Worm (Caenorhabditis elegans) whole organism, young adult: ENCODE measurements around the gene syx-16.
A peak's percentile ranks its signal among the peaks of the same experiment; 100 is the strongest.

ENCODE experiments used
- F33H1.4 ChIP-seq: fragments of 200-800 bp; sonication (Bioruptor generic); IDR thresholded peaks from 2 replicates; pipeline ENCODE4 v1.3.6; 2022; ENCODE audit warnings: missing genetic modification reagents, missing genetic modification characterization, missing compliant biosample characterization
- F49E8.2 ChIP-seq: sonication (generic microtip); optimal IDR thresholded peaks from 3 replicates; lab custom pipeline; 2017; ENCODE audit warnings: missing genetic modification characterization, mild to moderate bottlenecking, missing compliant biosample characterization, antibody characterized with exemption, moderate library complexity; ENCODE audit not compliant: insufficient read depth
- F57C9.4 ChIP-seq: sonication (generic microtip); optimal IDR thresholded peaks from 2 replicates; lab custom pipeline; 2017; ENCODE audit warnings: mild to moderate bottlenecking, missing genetic modification characterization, missing compliant biosample characterization
- K11D2.4 ChIP-seq: fragments of 200-800 bp; sonication (Bioruptor generic); IDR thresholded peaks from 2 replicates; pipeline ENCODE4 v1.3.6; 2022; ENCODE audit warnings: missing genetic modification reagents, missing genetic modification characterization, missing compliant biosample characterization
- Y79H2A.3 ChIP-seq: fragments of 200-800 bp; sonication (Bioruptor generic); conservative IDR thresholded peaks from 2 replicates; pipeline ENCODE4 v1.3.6; 2022; ENCODE audit warnings: missing genetic modification reagents, missing genetic modification characterization, missing compliant biosample characterization
- ZK185.1 ChIP-seq: sonication (generic microtip); optimal IDR thresholded peaks from 2 replicates; lab custom pipeline; 2016; ENCODE audit warnings: mild to moderate bottlenecking, missing genetic modification characterization, missing compliant biosample characterization; ENCODE audit not compliant: poor library complexity, severe bottlenecking
- attf-3 ChIP-seq: fragments of 200-800 bp; sonication (Bioruptor generic); conservative IDR thresholded peaks from 2 replicates; pipeline ENCODE4 v1.3.6; 2022; ENCODE audit warnings: missing genetic modification reagents, missing genetic modification characterization, missing compliant biosample characterization
- attf-5 ChIP-seq: fragments of 200-800 bp; sonication (Bioruptor generic); optimal IDR thresholded peaks from 2 replicates; lab custom pipeline; 2018; ENCODE audit warnings: mild to moderate bottlenecking, missing genetic modification characterization, missing compliant biosample characterization
- attf-6 ChIP-seq: fragments of 200-800 bp; sonication (Bioruptor generic); IDR thresholded peaks from 2 replicates; pipeline ENCODE4 v1.3.6; 2022; ENCODE audit warnings: missing genetic modification reagents, missing genetic modification characterization, missing compliant biosample characterization
- cebp-1 ChIP-seq, 2 experiments: fragments of 200-800 bp in 1 of 2; sonication (Bioruptor generic) in 1 of 2; sonication (generic microtip) in 1 of 2; IDR thresholded peaks in 1 of 2; optimal IDR thresholded peaks in 1 of 2; 2 replicates each; pipeline versions ENCODE4 v1.3.6 to Lab custom; 2017 to 2022; ENCODE audit warnings: missing compliant biosample characterization in 2 of 2, missing genetic modification characterization in 2 of 2, mild to moderate bottlenecking in 1 of 2, missing genetic modification reagents in 1 of 2, moderate library complexity in 1 of 2
- ceh-100 ChIP-seq: fragments of 200-800 bp; sonication (Bioruptor generic); IDR thresholded peaks from 2 replicates; pipeline ENCODE4 v1.3.6; 2022; ENCODE audit warnings: missing genetic modification reagents, missing genetic modification characterization, missing compliant biosample characterization
- ceh-27 ChIP-seq: fragments of 200-800 bp; sonication (Bioruptor generic); optimal IDR thresholded peaks from 2 replicates; lab custom pipeline; 2018; ENCODE audit warnings: mild to moderate bottlenecking, missing genetic modification characterization, moderate library complexity, missing compliant biosample characterization
- chd-7 ChIP-seq: sonication (generic microtip); optimal IDR thresholded peaks from 2 replicates; lab custom pipeline; 2016; ENCODE audit warnings: mild to moderate bottlenecking, missing genetic modification characterization, moderate library complexity, missing compliant biosample characterization
- dpl-1 ChIP-seq: fragments of 150-350 bp; optimal IDR thresholded peaks from 2 replicates; lab custom pipeline; 2014; ENCODE audit warnings: missing biosample characterization, missing genetic modification reagents, missing genetic modification characterization
- efl-1 ChIP-seq: fragments of 150-350 bp; optimal IDR thresholded peaks from 2 replicates; lab custom pipeline; 2014; ENCODE audit warnings: missing biosample characterization, missing genetic modification reagents, missing genetic modification characterization
- egrh-3 ChIP-seq: fragments of 200-800 bp; sonication (Bioruptor generic); IDR thresholded peaks from 2 replicates; pipeline ENCODE4 v1.3.6; 2022; ENCODE audit warnings: missing genetic modification reagents, missing genetic modification characterization, missing compliant biosample characterization
- ekl-4 ChIP-seq: fragments of 200-800 bp; sonication (Bioruptor generic); IDR thresholded peaks from 2 replicates; pipeline ENCODE4 v1.3.6; 2022; ENCODE audit warnings: missing genetic modification reagents, missing genetic modification characterization, missing compliant biosample characterization
- gei-17 ChIP-seq: fragments of 200-800 bp; sonication (Bioruptor generic); optimal IDR thresholded peaks from 2 replicates; lab custom pipeline; 2018; ENCODE audit warnings: mild to moderate bottlenecking, missing genetic modification characterization, missing compliant biosample characterization
- him-1 ChIP-seq: sonication (generic microtip); optimal IDR thresholded peaks from 2 replicates; lab custom pipeline; 2016; ENCODE audit warnings: missing genotype, missing genetic modification reagents, missing genetic modification characterization, missing compliant biosample characterization
- hmg-1.2 ChIP-seq: fragments of 200-800 bp; sonication (Bioruptor generic); IDR thresholded peaks from 2 replicates; pipeline ENCODE4 v1.3.6; 2022; ENCODE audit warnings: missing genetic modification reagents, missing genetic modification characterization, missing compliant biosample characterization
- hmg-20 ChIP-seq: fragments of 200-800 bp; sonication (Bioruptor generic); IDR thresholded peaks from 2 replicates; pipeline ENCODE4 v1.3.6; 2022; ENCODE audit warnings: missing genetic modification reagents, missing genetic modification characterization, missing compliant biosample characterization
- let-607 ChIP-seq, 2 experiments: fragments of 200-800 bp in 1 of 2; sonication (Bioruptor generic) in 1 of 2; sonication (generic microtip) in 1 of 2; optimal IDR thresholded peaks; 2 replicates each; lab custom pipeline; 2016 to 2018; ENCODE audit warnings: mild to moderate bottlenecking in 2 of 2, missing compliant biosample characterization in 2 of 2, missing genetic modification characterization in 2 of 2, moderate library complexity in 2 of 2, missing genotype in 1 of 2
- lin-35 ChIP-seq, 3 experiments: fragments of 150-350 bp in 2 of 3; sonication (generic microtip) in 1 of 3; optimal IDR thresholded peaks; 2 replicates each; lab custom pipeline; 2014 to 2018; ENCODE audit warnings: missing biosample characterization in 3 of 3, missing genetic modification characterization in 3 of 3, missing genetic modification reagents in 3 of 3
- lin-40 ChIP-seq: sonication (generic microtip); optimal IDR thresholded peaks from 2 replicates; lab custom pipeline; 2016; ENCODE audit warnings: missing genetic modification characterization, mild to moderate bottlenecking, missing compliant biosample characterization, missing genotype, missing genetic modification reagents
- lin-54 ChIP-seq: fragments of 200-800 bp; sonication (Bioruptor generic); optimal IDR thresholded peaks from 2 replicates; lab custom pipeline; 2018; ENCODE audit warnings: mild to moderate bottlenecking, missing genetic modification characterization, missing compliant biosample characterization
- lsl-1 ChIP-seq: fragments of 200-800 bp; sonication (Bioruptor generic); optimal IDR thresholded peaks from 2 replicates; lab custom pipeline; 2018; ENCODE audit warnings: mild to moderate bottlenecking, missing genetic modification characterization, moderate library complexity, missing compliant biosample characterization
- madf-10 ChIP-seq: sonication (generic microtip); optimal IDR thresholded peaks from 2 replicates; lab custom pipeline; 2016; ENCODE audit warnings: mild to moderate bottlenecking, missing genetic modification characterization, missing compliant biosample characterization
- madf-3 ChIP-seq: fragments of 200-800 bp; sonication (Bioruptor generic); IDR thresholded peaks from 2 replicates; pipeline ENCODE4 v1.3.6; 2022; ENCODE audit warnings: missing genetic modification reagents, missing genetic modification characterization, missing compliant biosample characterization
- madf-6 ChIP-seq: fragments of 200-800 bp; sonication (Bioruptor generic); IDR thresholded peaks from 2 replicates; pipeline ENCODE4 v1.3.6; 2022; ENCODE audit warnings: missing genetic modification reagents, missing genetic modification characterization, missing compliant biosample characterization
- mcd-1 ChIP-seq: fragments of 200-800 bp; sonication (Bioruptor generic); IDR thresholded peaks from 2 replicates; pipeline ENCODE4 v1.3.6; 2022; ENCODE audit warnings: missing genetic modification reagents, missing genetic modification characterization, missing compliant biosample characterization
- nfya-1 ChIP-seq: sonication (generic microtip); optimal IDR thresholded peaks from 2 replicates; lab custom pipeline; 2017; ENCODE audit warnings: antibody characterized with exemption, missing compliant biosample characterization, missing genetic modification characterization, borderline replicate concordance; ENCODE audit not compliant: insufficient read depth
- nhr-179 ChIP-seq: sonication (generic microtip); optimal IDR thresholded peaks from 2 replicates; lab custom pipeline; 2016; ENCODE audit warnings: mild to moderate bottlenecking, missing genetic modification characterization, missing compliant biosample characterization
- nhr-80 ChIP-seq: sonication (generic microtip); optimal IDR thresholded peaks from 2 replicates; lab custom pipeline; 2016; ENCODE audit warnings: missing genetic modification characterization, missing compliant biosample characterization
- pbrm-1 ChIP-seq: fragments of 200-800 bp; sonication (Bioruptor generic); IDR thresholded peaks from 2 replicates; pipeline ENCODE4 v1.3.6; 2022; ENCODE audit warnings: missing genetic modification reagents, missing genetic modification characterization, missing compliant biosample characterization
- pha-4 ChIP-seq: fragments of 150-350 bp; sonication (generic microtip); optimal IDR thresholded peaks from 2 replicates; lab custom pipeline; 2014; ENCODE audit warnings: missing biosample characterization, missing genetic modification reagents, missing genetic modification characterization
- rcor-1 ChIP-seq: fragments of 200-800 bp; sonication (Bioruptor generic); IDR thresholded peaks from 2 replicates; pipeline ENCODE4 v1.3.6; 2022; ENCODE audit warnings: missing genetic modification reagents, missing genetic modification characterization, missing compliant biosample characterization
- repo-1 ChIP-seq: sonication (generic microtip); optimal IDR thresholded peaks from 2 replicates; lab custom pipeline; 2017; ENCODE audit warnings: mild to moderate bottlenecking, missing genetic modification characterization, missing compliant biosample characterization
- rpc-1 ChIP-seq, 2 experiments: fragments of 150-350 bp in 1 of 2; sonication (generic microtip) in 1 of 2; optimal IDR thresholded peaks; 2 replicates each; lab custom pipeline; 2014 to 2018; ENCODE audit warnings: missing biosample characterization in 1 of 2, missing genetic modification characterization in 1 of 2, missing genetic modification reagents in 1 of 2, missing genotype in 1 of 2
- snpc-3.4 ChIP-seq: sonication (generic microtip); optimal IDR thresholded peaks from 2 replicates; lab custom pipeline; 2017; ENCODE audit warnings: missing genetic modification characterization, mild to moderate bottlenecking, missing compliant biosample characterization, antibody characterized with exemption, moderate library complexity, missing genotype, missing genetic modification reagents
- snpc-4 ChIP-seq, 5 experiments: fragments of 150-350 bp in 1 of 5; sonication (generic microtip) in 4 of 5; optimal IDR thresholded peaks; 2 replicates each; lab custom pipeline; 2014 to 2018; ENCODE audit warnings: missing genetic modification characterization in 5 of 5, missing biosample characterization in 3 of 5, antibody characterized with exemption in 2 of 5, mild to moderate bottlenecking in 2 of 5, missing compliant biosample characterization in 2 of 5, missing genotype in 2 of 5, moderate library complexity in 2 of 5, missing genetic modification reagents in 1 of 5
- tbp1 ChIP-seq: fragments of 200-800 bp; sonication (Bioruptor generic); optimal IDR thresholded peaks from 2 replicates; lab custom pipeline; 2018; ENCODE audit warnings: mild to moderate bottlenecking, missing genetic modification characterization, missing compliant biosample characterization
- tlf-1 ChIP-seq: fragments of 200-800 bp; sonication (Bioruptor generic); optimal IDR thresholded peaks from 2 replicates; lab custom pipeline; 2018; ENCODE audit warnings: mild to moderate bottlenecking, missing genetic modification characterization, missing compliant biosample characterization
- unc-130 ChIP-seq: sonication (generic microtip); optimal IDR thresholded peaks from 2 replicates; lab custom pipeline; 2016; ENCODE audit warnings: missing genetic modification reagents, missing genetic modification characterization, missing compliant biosample characterization
- ztf-18 ChIP-seq: sonication (generic microtip); optimal IDR thresholded peaks from 2 replicates; lab custom pipeline; 2016; ENCODE audit warnings: missing genotype, mild to moderate bottlenecking, missing genetic modification characterization, missing compliant biosample characterization
- ztf-3 ChIP-seq: fragments of 200-800 bp; sonication (Bioruptor generic); optimal IDR thresholded peaks from 2 replicates; lab custom pipeline; 2018; ENCODE audit warnings: mild to moderate bottlenecking, missing genetic modification characterization, missing compliant biosample characterization

Gene syx-16

ce11 chrIII:5227831-5228467 lies 19.0 kb upstream of the syx-16 start, which contains the start of the genes C34E10.12, C34E10.10 and atp-2:
Gene C34E10.12 (minus strand): TSS chrIII:5227881.
Gene C34E10.10 (minus strand): TSS chrIII:5227884.
Gene atp-2 (plus strand): TSS chrIII:5228417.
- TF ChIP-seq tbp1 (GFP tag; lab: Kevin White, UChicago) = peak; percentile 61
- peak; percentile 47 for TF ChIP-seq lsl-1 (GFP tag; lab: Kevin White, UChicago)
- TF ChIP-seq cebp-1 (GFP tag; IDR thresholded peaks at IDR 0.05; lab: Robert Waterston, UW) = no peak
- peak; percentile 59 for TF ChIP-seq cebp-1 (tag; optimal IDR thresholded peaks at IDR 0.05; lab: Kevin White, UChicago)
- TF ChIP-seq chd-7 (tag; lab: Kevin White, UChicago) = no peak
- no peak for TF ChIP-seq snpc-4 (GFP tag; optimal IDR thresholded peaks at IDR 0.05; lab: Kevin White, UChicago)
- peak; percentile 24 to 75 (median 40) for TF ChIP-seq snpc-4 (tag; optimal IDR thresholded peaks at IDR 0.05; lab: Kevin White, UChicago)
- TF ChIP-seq ceh-27 = peak; percentile 58
- TF ChIP-seq lin-54 (GFP tag; lab: Kevin White, UChicago) = peak; percentile 71
- peak; percentile 72 for TF ChIP-seq madf-6
- peak; percentile 11 for TF ChIP-seq pha-4
- peak; percentile 50; the same call in 1 of the 2 replicates for TF ChIP-seq pbrm-1 (GFP tag; lab: Robert Waterston, UW)
- TF ChIP-seq F57C9.4 (tag; lab: Kevin White, UChicago) = no peak
- peak; percentile 39; the same call in 1 of the 2 replicates for TF ChIP-seq rcor-1
- TF ChIP-seq dpl-1 (GFP tag; lab: Kevin White, UChicago) = peak; percentile 58
- TF ChIP-seq hmg-1.2 (GFP tag; lab: Robert Waterston, UW) = peak; percentile 47; the same call in 1 of the 2 replicates
- peak; percentile 50 for TF ChIP-seq egrh-3
- no peak for TF ChIP-seq efl-1
- TF ChIP-seq lin-40 (tag; lab: Kevin White, UChicago) = peak; percentile 64
- TF ChIP-seq ceh-100 (GFP tag; lab: Robert Waterston, UW) = peak; percentile 57; the same call in 1 of the 2 replicates
- peak; percentile 73 for TF ChIP-seq mcd-1
- TF ChIP-seq F33H1.4 (GFP tag; lab: Robert Waterston, UW) = peak; percentile 96
- peak in 1 of 3 experiments; percentile 76 for TF ChIP-seq lin-35 (GFP tag; optimal IDR thresholded peaks at IDR 0.05; lab: Kevin White, UChicago)
- peak; percentile 25 for TF ChIP-seq rpc-1 (optimal IDR thresholded peaks at IDR 0.05; lab: Kevin White, UChicago)
- no peak for TF ChIP-seq rpc-1 (tag; optimal IDR thresholded peaks at IDR 0.05; lab: Kevin White, UChicago)
- TF ChIP-seq ztf-18 (tag; lab: Kevin White, UChicago) = peak; percentile 12
- peak; percentile 13 for TF ChIP-seq tlf-1
- peak; percentile 23 for TF ChIP-seq unc-130 (GFP tag; lab: Kevin White, UChicago)
- TF ChIP-seq attf-6 = no peak
- TF ChIP-seq nfya-1 (tag; lab: Kevin White, UChicago) = no peak
- no peak for TF ChIP-seq Y79H2A.3
- TF ChIP-seq ztf-3 (GFP tag; lab: Kevin White, UChicago) = no peak
- peak; percentile 20; the same call in 1 of the 2 replicates for TF ChIP-seq K11D2.4
- peak; percentile 68 for TF ChIP-seq ZK185.1
- TF ChIP-seq attf-3 (GFP tag; lab: Robert Waterston, UW) = peak; percentile 57; the same call in 1 of the 2 replicates
- peak; percentile 54 for TF ChIP-seq madf-10 (tag; lab: Kevin White, UChicago)
- peak; percentile 82 for TF ChIP-seq attf-5 (GFP tag; lab: Kevin White, UChicago)
- TF ChIP-seq nhr-179 = no peak
- TF ChIP-seq let-607 (tag; optimal IDR thresholded peaks at IDR 0.05; lab: Kevin White, UChicago) = no peak
- TF ChIP-seq hmg-20 = no peak
- TF ChIP-seq gei-17 = no peak
- no peak for TF ChIP-seq repo-1 (tag; lab: Kevin White, UChicago)
- TF ChIP-seq F49E8.2 (tag; lab: Kevin White, UChicago) = peak; percentile 72
- TF ChIP-seq nhr-80 (tag; lab: Kevin White, UChicago) = peak; percentile 38
- TF ChIP-seq madf-3 = no peak
- TF ChIP-seq him-1 (tag; lab: Kevin White, UChicago) = no peak
- peak; percentile 62 for TF ChIP-seq snpc-3.4 (tag; lab: Kevin White, UChicago)
- TF ChIP-seq ekl-4 = peak; percentile 59
